Fruit fly (Drosophila melanogaster): ENCODE results near the gene Arp3.
A peak's percentile ranks its signal among the peaks of the same experiment; 100 is the strongest.

Gene Arp3

DNA sequence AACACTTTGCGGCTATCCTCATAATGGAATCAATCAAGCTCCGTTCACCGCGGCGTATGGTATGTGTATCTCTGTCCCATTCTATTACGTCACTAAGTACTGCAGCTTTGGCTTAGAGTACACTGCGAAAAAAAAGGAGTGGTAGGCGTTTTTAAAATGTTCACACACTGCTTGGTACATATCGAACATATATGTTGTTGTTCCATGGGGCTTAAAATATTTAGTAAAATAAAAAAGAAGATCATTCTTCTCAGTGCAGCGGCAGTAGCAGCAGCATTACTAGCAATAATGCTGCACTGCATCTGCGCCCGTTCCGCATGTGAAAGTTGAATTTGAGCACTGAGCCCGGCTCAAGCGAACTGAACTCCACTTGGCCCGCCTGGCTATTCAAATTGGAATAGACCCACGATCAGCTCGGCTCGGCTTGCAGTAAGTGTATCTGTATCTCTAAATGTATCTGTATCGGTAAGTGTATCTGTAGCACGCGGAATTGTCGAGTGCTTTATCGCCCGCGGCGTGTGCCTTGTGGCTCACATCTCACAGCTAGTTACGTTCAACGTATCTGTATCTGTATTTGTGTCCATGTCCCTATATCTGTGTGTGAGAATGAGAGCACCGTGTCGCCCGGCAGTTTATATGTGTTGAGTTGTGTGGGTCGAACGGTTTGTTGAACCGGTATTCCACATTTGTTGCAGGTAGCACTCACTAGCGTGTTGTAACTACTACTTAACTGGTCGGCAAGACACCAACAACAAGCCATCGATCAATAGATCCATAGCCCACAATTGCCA, 37.7 kb upstream of the Arp3 start (continued):
- TF ChIP-seq Hr4 (GFP tag; optimal IDR thresholded peaks at IDR 0.05) (peak; percentile 96), CG32006 (GFP tag; optimal IDR thresholded peaks at IDR 0.05) (peak; percentile 95), Sox14 (GFP tag; optimal IDR thresholded peaks at IDR 0.05) (peak; percentile 78), fd85E (GFP tag; optimal IDR thresholded peaks at IDR 0.05) (no peak), CG10631 (GFP tag; optimal IDR thresholded peaks at IDR 0.05) (peak; percentile 80), dsx (GFP tag; optimal IDR thresholded peaks at IDR 0.05; ENCODE audit: poor library complexity, severe bottlenecking) (peak; percentile 2), acj6 (GFP tag; optimal IDR thresholded peaks at IDR 0.05) (peak; percentile 81), Eip93F (GFP tag; optimal IDR thresholded peaks at IDR 0.05) (no peak), CG8632 (GFP tag; optimal IDR thresholded peaks at IDR 0.05) (peak; percentile 63), CG11762 (GFP tag; optimal IDR thresholded peaks at IDR 0.05; ENCODE audit: insufficient read depth) (peak; percentile 76), OdsH (GFP tag; optimal IDR thresholded peaks at IDR 0.05) (peak; percentile 90), Smox (GFP tag; optimal IDR thresholded peaks at IDR 0.05) (peak; percentile 29), CG1621 (tag; optimal IDR thresholded peaks at IDR 0.05) (no peak), dac (GFP tag; optimal IDR thresholded peaks at IDR 0.05) (peak; percentile 83), CG6276 (GFP tag; optimal IDR thresholded peaks at IDR 0.05) (peak; percentile 95), Gug (GFP tag; IDR thresholded peaks at IDR 0.05) (peak; percentile 89), Ets21C (GFP tag; optimal IDR thresholded peaks at IDR 0.05) (no peak), CG6808 (GFP tag; optimal IDR thresholded peaks at IDR 0.05) (peak; percentile 47), CG9139 (GFP tag; optimal IDR thresholded peaks at IDR 0.05) (no peak), Hr39 (GFP tag; optimal IDR thresholded peaks at IDR 0.05) (peak; percentile 48), CG10669 (GFP tag; optimal IDR thresholded peaks at IDR 0.05) (peak; percentile 54), Met (GFP tag; optimal IDR thresholded peaks at IDR 0.05) (peak; percentile 62), CG34406 (GFP tag; optimal IDR thresholded peaks at IDR 0.05) (peak; percentile 68), svp (GFP tag) (no peak), net (GFP tag; optimal IDR thresholded peaks at IDR 0.05) (peak; percentile 90), salr (GFP tag; optimal IDR thresholded peaks at IDR 0.05) (peak; percentile 13 to 90), CG4318 (GFP tag; optimal IDR thresholded peaks at IDR 0.05) (peak; percentile 88), cyc (GFP tag; optimal IDR thresholded peaks at IDR 0.05) (peak; percentile 50), CG11902 (GFP tag; optimal IDR thresholded peaks at IDR 0.05) (peak; percentile 52), fkh (GFP tag; optimal IDR thresholded peaks at IDR 0.05) (no peak), lz (GFP tag; optimal IDR thresholded peaks at IDR 0.05) (peak; percentile 51), CG6792 (GFP tag; optimal IDR thresholded peaks at IDR 0.05) (peak; percentile 61), CG3032 (tag; optimal IDR thresholded peaks at IDR 0.05) (peak; percentile 53), Eip75B (GFP tag; optimal IDR thresholded peaks at IDR 0.05) (peak; percentile 64), Lpt (GFP tag; optimal IDR thresholded peaks at IDR 0.05) (peak; percentile 91)

DNA sequence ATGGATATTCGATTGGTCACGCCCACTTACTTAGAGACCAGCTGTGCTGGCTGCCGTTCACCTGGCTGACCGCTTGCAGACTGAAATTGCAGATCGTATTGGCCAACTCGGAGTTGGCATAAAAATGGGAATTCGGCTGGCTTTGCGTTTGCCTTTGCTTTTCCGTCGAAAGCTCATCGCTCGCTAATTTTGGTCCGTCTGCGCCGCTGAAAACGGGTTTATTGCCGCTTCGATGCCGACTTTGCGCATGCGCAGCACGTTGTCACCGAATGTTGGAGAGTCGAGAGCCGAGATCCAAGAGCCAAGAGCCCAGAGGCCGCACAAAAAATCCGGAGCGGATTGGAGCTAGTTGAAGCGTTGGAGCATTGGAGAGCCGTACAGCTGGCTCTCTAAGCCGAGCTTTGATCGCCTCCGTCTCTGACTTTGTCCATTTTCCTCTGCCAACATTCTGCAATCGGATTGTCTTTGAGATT, 36.1 kb upstream of the Arp3 start, which contains the start of gene CG13676:
Gene CG13676 (minus strand): TSS at position 87 of the 473 bp plus-strand sequence.
- TF ChIP-seq CG6276 (GFP tag; optimal IDR thresholded peaks at IDR 0.05) (no peak), Ets96B (tag; optimal IDR thresholded peaks at IDR 0.05) (no peak), Hr39 (GFP tag; optimal IDR thresholded peaks at IDR 0.05) (no peak), CG10631 (GFP tag; optimal IDR thresholded peaks at IDR 0.05) (no peak), svp (GFP tag) (no peak), acj6 (GFP tag; optimal IDR thresholded peaks at IDR 0.05) (no peak), salr (GFP tag; optimal IDR thresholded peaks at IDR 0.05) (no peak), CG3032 (tag; optimal IDR thresholded peaks at IDR 0.05) (no peak), CG4318 (GFP tag; optimal IDR thresholded peaks at IDR 0.05) (no peak), CG8319 (GFP tag; optimal IDR thresholded peaks at IDR 0.05) (no peak), dsx (GFP tag; optimal IDR thresholded peaks at IDR 0.05; ENCODE audit: poor library complexity, severe bottlenecking) (no peak), CG16779 (tag; optimal IDR thresholded peaks at IDR 0.05) (no peak), vri (GFP tag; optimal IDR thresholded peaks at IDR 0.05) (no peak), Lpt (GFP tag; optimal IDR thresholded peaks at IDR 0.05) (no peak), Sox102F (GFP tag; optimal IDR thresholded peaks at IDR 0.05) (no peak), Sox14 (GFP tag; optimal IDR thresholded peaks at IDR 0.05) (no peak), Eip78C (GFP tag) (peak; percentile 50), eg (GFP tag; IDR thresholded peaks at IDR 0.05) (0 out of 3 replicates have a peak, but pooled peaks have one; percentile 9), dac (GFP tag; optimal IDR thresholded peaks at IDR 0.05) (no peak), Blimp-1 (GFP tag; optimal IDR thresholded peaks at IDR 0.05) (no peak), fd85E (GFP tag; optimal IDR thresholded peaks at IDR 0.05) (no peak), CG8119 (GFP tag; IDR thresholded peaks at IDR 0.05) (no peak), CG32006 (GFP tag; optimal IDR thresholded peaks at IDR 0.05) (no peak), CG31627 (GFP tag; optimal IDR thresholded peaks at IDR 0.05) (no peak), lz (GFP tag; optimal IDR thresholded peaks at IDR 0.05) (no peak), CG6792 (GFP tag; optimal IDR thresholded peaks at IDR 0.05) (no peak), CG11762 (GFP tag; optimal IDR thresholded peaks at IDR 0.05; ENCODE audit: insufficient read depth) (no peak), net (GFP tag; optimal IDR thresholded peaks at IDR 0.05) (no peak), CG11294 (GFP tag; IDR thresholded peaks at IDR 0.05) (no peak), pdm3 (GFP tag; optimal IDR thresholded peaks at IDR 0.05) (no peak), OdsH (GFP tag; optimal IDR thresholded peaks at IDR 0.05) (no peak)

Measured in whole organism, prepupa.